Fruit fly (Drosophila melanogaster): ENCODE measurements around the gene CG14395.

DNA sequence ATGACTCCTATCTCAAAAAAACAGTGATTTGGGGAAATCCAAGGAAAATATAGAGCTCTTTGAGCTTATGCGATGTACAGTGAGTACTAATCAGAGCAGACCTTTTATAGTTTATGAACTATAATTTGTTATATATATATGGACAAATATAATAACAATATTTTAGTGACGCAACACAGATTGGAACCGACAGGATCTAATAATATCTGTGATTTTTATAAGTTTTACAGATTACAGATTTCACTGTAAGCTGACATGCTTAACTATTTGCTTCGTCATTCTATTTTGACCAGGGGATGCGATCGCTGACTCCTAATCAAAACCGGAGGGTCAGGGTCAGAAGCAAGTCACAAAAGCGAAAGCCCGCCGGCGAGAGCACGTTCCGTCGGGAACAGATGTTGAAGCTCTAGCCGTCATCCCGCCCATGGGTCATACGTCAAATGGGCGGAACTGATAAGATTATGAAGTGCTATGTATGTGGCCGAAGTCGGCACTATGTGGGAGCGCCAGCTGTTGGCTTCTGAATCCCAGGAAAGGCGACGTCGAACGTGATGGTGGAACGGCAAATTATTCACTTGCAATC is 11.5 kb downstream of the CG14395 start, which contains the start of gene Gnmt:
- TF ChIP-seq CTCF (optimal IDR thresholded peaks at IDR 0.05), result no peak
- TF ChIP-seq CG8478 (optimal IDR thresholded peaks at IDR 0.05), result no peak

Measured in S2 (cell line).